Fruit fly (Drosophila melanogaster) whole organism, embryonic: ENCODE measurements around the gene Cyp12a5.

Experiments used
- Abd-B ChIP-seq: fragments of 200-800 bp; sonication (Bioruptor generic); optimal IDR thresholded peaks from 2 replicates; lab custom pipeline; 2018; ENCODE audit warnings: missing biosample characterization, mild to moderate bottlenecking, missing genetic modification characterization, moderate library complexity
- CG10462 ChIP-seq: fragments of 200-800 bp; sonication (Bioruptor generic); optimal IDR thresholded peaks from 2 replicates; lab custom pipeline; 2016; ENCODE audit warnings: missing biosample characterization, missing genetic modification characterization
- CG10959 ChIP-seq: fragments of 200-800 bp; sonication (Bioruptor generic); IDR thresholded peaks from 2 replicates; pipeline ENCODE4 v1.3.6; 2022; ENCODE audit warnings: missing biosample characterization, missing genetic modification characterization
- CG10979 ChIP-seq: fragments of 200-800 bp; sonication (Bioruptor generic); optimal IDR thresholded peaks from 2 replicates; lab custom pipeline; 2018; ENCODE audit warnings: missing biosample characterization, mild to moderate bottlenecking, missing genetic modification characterization, moderate library complexity
- CG11398 ChIP-seq: fragments of 200-800 bp; sonication (Bioruptor generic); optimal IDR thresholded peaks from 2 replicates; lab custom pipeline; 2016; ENCODE audit warnings: missing biosample characterization, missing genetic modification characterization
- CG13424 ChIP-seq: fragments of 200-800 bp; sonication (Bioruptor generic); optimal IDR thresholded peaks from 2 replicates; lab custom pipeline; 2019; ENCODE audit warnings: missing biosample characterization, mild to moderate bottlenecking, missing genetic modification characterization, moderate library complexity
- CG14710 ChIP-seq: fragments of 200-800 bp; sonication (Bioruptor generic); optimal IDR thresholded peaks from 3 replicates; lab custom pipeline; 2019; ENCODE audit warnings: missing biosample characterization, mild to moderate bottlenecking, missing genetic modification characterization, moderate library complexity
- CG14860 ChIP-seq: fragments of 200-800 bp; sonication (Bioruptor generic); IDR thresholded peaks from 3 replicates; pipeline ENCODE4 v1.3.6; 2022; ENCODE audit warnings: missing biosample characterization, missing genetic modification characterization; ENCODE audit not compliant: partially characterized antibody
- CG15269 ChIP-seq: fragments of 200-800 bp; sonication (Bioruptor generic); optimal IDR thresholded peaks from 2 replicates; lab custom pipeline; 2018; ENCODE audit warnings: missing biosample characterization, mild to moderate bottlenecking, missing genetic modification characterization, moderate library complexity
- CG17568 ChIP-seq: fragments of 200-800 bp; sonication (Bioruptor generic); optimal IDR thresholded peaks from 2 replicates; lab custom pipeline; 2018; ENCODE audit warnings: missing biosample characterization, mild to moderate bottlenecking, missing genetic modification characterization, moderate library complexity
- CG17612 ChIP-seq: fragments of 200-800 bp; sonication (Bioruptor generic); IDR thresholded peaks from 2 replicates; pipeline ENCODE4 v1.3.6; 2022; ENCODE audit warnings: missing biosample characterization, missing genetic modification characterization
- CG18599 ChIP-seq: fragments of 200-800 bp; sonication (Bioruptor generic); optimal IDR thresholded peaks from 3 replicates; lab custom pipeline; 2017; ENCODE audit warnings: missing biosample characterization, missing genetic modification characterization, mild to moderate bottlenecking, moderate library complexity, missing genetic modification reagents
- CG3726 ChIP-seq: fragments of 200-800 bp; sonication (Bioruptor generic); IDR thresholded peaks from 3 replicates; pipeline ENCODE4, ENCODE4 v1.3.6; 2022; ENCODE audit warnings: missing biosample characterization, missing genetic modification characterization
- CG3995 ChIP-seq: fragments of 200-800 bp; sonication (Bioruptor generic); optimal IDR thresholded peaks from 3 replicates; lab custom pipeline; 2016; ENCODE audit warnings: missing biosample characterization, missing genetic modification characterization
- CG4730 ChIP-seq: fragments of 200-800 bp; sonication (Bioruptor generic); IDR thresholded peaks from 2 replicates; pipeline ENCODE4 v1.3.6; 2022; ENCODE audit warnings: missing biosample characterization, missing genetic modification characterization
- CG6175 ChIP-seq: fragments of 200-800 bp; sonication (Bioruptor generic); IDR thresholded peaks from 3 replicates; pipeline ENCODE4 v1.3.6; 2022; ENCODE audit warnings: missing biosample characterization, missing genetic modification characterization
- CG6813 ChIP-seq: fragments of 200-800 bp; sonication (Bioruptor generic); optimal IDR thresholded peaks from 2 replicates; lab custom pipeline; 2017; ENCODE audit warnings: missing biosample characterization, missing genetic modification characterization, mild to moderate bottlenecking, moderate library complexity, missing genetic modification reagents
- CG9876 ChIP-seq: fragments of 200-800 bp; sonication (Bioruptor generic); optimal IDR thresholded peaks from 2 replicates; lab custom pipeline; 2016; ENCODE audit warnings: missing biosample characterization, missing genetic modification characterization
- CoRest ChIP-seq: fragments of 200-800 bp; sonication (Bioruptor generic); optimal IDR thresholded peaks from 3 replicates; lab custom pipeline; 2018; ENCODE audit warnings: missing biosample characterization, mild to moderate bottlenecking, missing genetic modification characterization, moderate library complexity
- Dip2 ChIP-seq: fragments of 200-800 bp; sonication (Bioruptor generic); IDR thresholded peaks from 2 replicates; pipeline ENCODE4 v1.3.6; 2022; ENCODE audit warnings: missing biosample characterization, missing genetic modification characterization
- ERR ChIP-seq: fragments of 200-800 bp; sonication (Bioruptor generic); optimal IDR thresholded peaks from 2 replicates; lab custom pipeline; 2016; ENCODE audit warnings: missing biosample characterization, missing genetic modification characterization
- Ets97D ChIP-seq: fragments of 200-800 bp; sonication (Bioruptor generic); optimal IDR thresholded peaks from 3 replicates; lab custom pipeline; 2016; ENCODE audit warnings: missing biosample characterization, missing genetic modification characterization
- Gsc ChIP-seq: fragments of 200-800 bp; sonication (Bioruptor generic); IDR thresholded peaks from 2 replicates; pipeline ENCODE4 v1.3.6; 2022; ENCODE audit warnings: missing biosample characterization, missing genetic modification characterization
- Hr3 ChIP-seq: fragments of 200-800 bp; sonication (Bioruptor generic); optimal IDR thresholded peaks from 3 replicates; lab custom pipeline; 2016; ENCODE audit warnings: missing biosample characterization, missing genetic modification characterization
- Hsf ChIP-seq: fragments of 200-800 bp; sonication (Bioruptor generic); optimal IDR thresholded peaks from 3 replicates; lab custom pipeline; 2016; ENCODE audit warnings: missing biosample characterization, missing genetic modification characterization
- NK7.1 ChIP-seq: fragments of 200-800 bp; sonication (Bioruptor generic); optimal IDR thresholded peaks from 3 replicates; lab custom pipeline; 2016; ENCODE audit warnings: missing biosample characterization, missing genetic modification characterization
- Nf-YC ChIP-seq: fragments of 200-800 bp; optimal IDR thresholded peaks from 3 replicates; lab custom pipeline; 2019; ENCODE audit warnings: missing biosample characterization, mild to moderate bottlenecking, missing genetic modification characterization, moderate library complexity
- Oaz ChIP-seq: fragments of 200-800 bp; sonication (Bioruptor generic); IDR thresholded peaks from 2 replicates; pipeline ENCODE4 v1.3.6; 2022; ENCODE audit warnings: missing biosample characterization, missing genetic modification characterization
- Ptx1 ChIP-seq: fragments of 200-800 bp; sonication (Bioruptor generic); IDR thresholded peaks from 2 replicates; pipeline ENCODE4 v1.3.6; 2022; ENCODE audit warnings: missing biosample characterization, missing genetic modification characterization
- Sry-δ ChIP-seq: fragments of 200-800 bp; sonication (Bioruptor generic); optimal IDR thresholded peaks from 2 replicates; lab custom pipeline; 2016; ENCODE audit warnings: missing biosample characterization, missing genetic modification characterization
- Stat92E ChIP-seq, 3 experiments: fragments of >200 bp in 2 of 3; fragments of 200-800 bp in 1 of 3; sonication (Bioruptor generic) in 1 of 3; optimal IDR thresholded peaks; 2 replicates each; lab custom pipeline; 2017 to 2019; ENCODE audit warnings: missing biosample characterization in 3 of 3, missing genetic modification characterization in 3 of 3, mild to moderate bottlenecking in 1 of 3, moderate library complexity in 1 of 3
- TFAM ChIP-seq: fragments of 200-800 bp; sonication (Bioruptor generic); optimal IDR thresholded peaks from 2 replicates; lab custom pipeline; 2017; ENCODE audit warnings: missing biosample characterization, missing genetic modification characterization, inconsistent platforms
- Taf1 ChIP-seq: fragments of 200-800 bp; sonication (Bioruptor generic); IDR thresholded peaks from 2 replicates; pipeline ENCODE4 v1.3.6; 2022; ENCODE audit warnings: missing biosample characterization, missing genetic modification characterization
- abd-A ChIP-seq: fragments of 200-800 bp; sonication (Bioruptor generic); optimal IDR thresholded peaks from 3 replicates; lab custom pipeline; 2019; ENCODE audit warnings: missing biosample characterization, mild to moderate bottlenecking, missing genetic modification characterization, moderate library complexity
- ci ChIP-seq: fragments of 200-800 bp; sonication (Bioruptor generic); IDR thresholded peaks from 3 replicates; pipeline ENCODE4 v1.3.6; 2022; ENCODE audit warnings: missing biosample characterization, missing genetic modification characterization
- dm ChIP-seq: fragments of 200-800 bp; sonication (Bioruptor generic); optimal IDR thresholded peaks from 3 replicates; lab custom pipeline; 2016; ENCODE audit warnings: missing biosample characterization, missing genetic modification characterization
- ems ChIP-seq: fragments of 200-800 bp; sonication (Bioruptor generic); optimal IDR thresholded peaks from 3 replicates; lab custom pipeline; 2016; ENCODE audit warnings: missing biosample characterization, missing genetic modification characterization
- en ChIP-seq: fragments of 200-800 bp; sonication (Bioruptor generic); optimal IDR thresholded peaks from 2 replicates; lab custom pipeline; 2016; ENCODE audit warnings: missing biosample characterization, missing genetic modification characterization
- eyg ChIP-seq: fragments of 200-800 bp; sonication (Bioruptor generic); optimal IDR thresholded peaks from 3 replicates; lab custom pipeline; 2016; ENCODE audit warnings: missing biosample characterization, missing genetic modification characterization
- fd102C ChIP-seq: fragments of 200-800 bp; sonication (Bioruptor generic); optimal IDR thresholded peaks from 2 replicates; lab custom pipeline; 2018; ENCODE audit warnings: missing biosample characterization, mild to moderate bottlenecking, missing genetic modification characterization, moderate library complexity
- hkb ChIP-seq, 2 experiments: fragments of 200-800 bp in 1 of 2; fragments of >200 bp in 1 of 2; sonication (Bioruptor generic) in 1 of 2; IDR thresholded peaks in 1 of 2; optimal IDR thresholded peaks in 1 of 2; 2 replicates each; pipeline versions ENCODE4 v1.3.6 to Lab custom; 2017 to 2022; ENCODE audit warnings: missing biosample characterization in 1 of 2, missing genetic modification characterization in 1 of 2
- insv ChIP-seq, 2 experiments: fragments of 200-800 bp; sonication (Bioruptor generic); optimal IDR thresholded peaks; 3 replicates each; lab custom pipeline; 2016 to 2018; ENCODE audit warnings: missing biosample characterization in 2 of 2, missing genetic modification characterization in 2 of 2
- lov ChIP-seq, 2 experiments: fragments of 200-800 bp in 1 of 2; fragments of >200 bp in 1 of 2; sonication (Bioruptor generic) in 1 of 2; IDR thresholded peaks in 1 of 2; optimal IDR thresholded peaks in 1 of 2; 2 replicates in 1 of 2; 3 replicates in 1 of 2; pipeline versions ENCODE4 v1.3.6 to Lab custom; 2017 to 2022; ENCODE audit warnings: missing biosample characterization in 1 of 2, missing genetic modification characterization in 1 of 2
- rib ChIP-seq: fragments of 200-800 bp; sonication (Bioruptor generic); IDR thresholded peaks from 2 replicates; pipeline ENCODE4 v1.3.6; 2022; ENCODE audit warnings: missing biosample characterization, missing genetic modification characterization
- sd ChIP-seq: fragments of 200-800 bp; sonication (Bioruptor generic); optimal IDR thresholded peaks from 3 replicates; lab custom pipeline; 2018; ENCODE audit warnings: missing biosample characterization, mild to moderate bottlenecking, missing genetic modification characterization, moderate library complexity
- tio ChIP-seq: fragments of 200-800 bp; sonication (Bioruptor generic); optimal IDR thresholded peaks from 2 replicates; lab custom pipeline; 2017; ENCODE audit warnings: missing biosample characterization, missing genetic modification characterization, inconsistent platforms
- twi ChIP-seq: fragments of 200-800 bp; optimal IDR thresholded peaks from 2 replicates; lab custom pipeline; 2019; ENCODE audit warnings: missing biosample characterization, mild to moderate bottlenecking, missing genetic modification characterization, moderate library complexity
- zf30C ChIP-seq: fragments of 200-800 bp; sonication (Bioruptor generic); optimal IDR thresholded peaks from 3 replicates; lab custom pipeline; 2018; ENCODE audit warnings: missing biosample characterization, mild to moderate bottlenecking, missing genetic modification characterization

The Cyp12a5 gene

dm6 chr3R:19151848-19152787 lies 19.7 kb downstream of the Cyp12a5 start (continued):
- no peak for TF ChIP-seq ERR (GFP tag; lab: Kevin White, UChicago)
- TF ChIP-seq ci (GFP tag; lab: Robert Waterston, UW), result peak; percentile 70
- TF ChIP-seq CG17568, result no peak
- no peak for TF ChIP-seq Taf1 (GFP tag; lab: Robert Waterston, UW)
- no peak for TF ChIP-seq Gsc (GFP tag; lab: Robert Waterston, UW)
- no peak for TF ChIP-seq Abd-B (GFP tag; lab: Kevin White, UChicago)
- no peak for TF ChIP-seq fd102C (GFP tag; lab: Kevin White, UChicago)
- TF ChIP-seq CG10959 (GFP tag; lab: Robert Waterston, UW), result no peak
- TF ChIP-seq rib (GFP tag; lab: Robert Waterston, UW), result no peak
- TF ChIP-seq Dip2, result no peak
- no peak for TF ChIP-seq sd
- no peak for TF ChIP-seq CG11398 (GFP tag; lab: Kevin White, UChicago)
- TF ChIP-seq CG18599 (GFP tag; lab: Kevin White, UChicago), result peak; percentile 30
- TF ChIP-seq hkb (optimal IDR thresholded peaks at IDR 0.05; lab: Kevin White, UChicago), result no peak
- peak; percentile 59 for TF ChIP-seq hkb (GFP tag; IDR thresholded peaks at IDR 0.05; lab: Robert Waterston, UW)
- no peak for TF ChIP-seq zf30C (GFP tag; lab: Kevin White, UChicago)
- TF ChIP-seq Ptx1, result peak; percentile 56
- no peak for TF ChIP-seq CG10462 (GFP tag; lab: Kevin White, UChicago)
- TF ChIP-seq Ets97D (GFP tag; lab: Kevin White, UChicago), result no peak
- TF ChIP-seq CG9876, result no peak
- no peak for TF ChIP-seq CG10979 (tag; lab: Kevin White, UChicago)
- TF ChIP-seq NK7.1 (GFP tag; lab: Kevin White, UChicago), result no peak
- no peak for TF ChIP-seq Stat92E (GFP tag; optimal IDR thresholded peaks at IDR 0.05; lab: Kevin White, UChicago)
- no peak for TF ChIP-seq CG14860
- peak; percentile 27 for TF ChIP-seq CG13424 (tag; lab: Kevin White, UChicago)
- TF ChIP-seq CG4730, result no peak
- no peak for TF ChIP-seq dm (GFP tag; lab: Kevin White, UChicago)
- no peak for TF ChIP-seq Sry-δ
- TF ChIP-seq lov (optimal IDR thresholded peaks at IDR 0.05; lab: Kevin White, UChicago), result no peak
- TF ChIP-seq lov (GFP tag; IDR thresholded peaks at IDR 0.05; lab: Robert Waterston, UW), result 0 out of 3 replicates have a peak, but pooled peaks have one; percentile 13
- TF ChIP-seq CG3726 (GFP tag; lab: Robert Waterston, UW), result no peak
- peak; percentile 28 for TF ChIP-seq tio (GFP tag; lab: Kevin White, UChicago)
- no peak for TF ChIP-seq TFAM (GFP tag; lab: Kevin White, UChicago)
- no peak for TF ChIP-seq CG6813 (GFP tag; lab: Kevin White, UChicago)
- TF ChIP-seq eyg (GFP tag; lab: Kevin White, UChicago), result no peak
- TF ChIP-seq CG6175 (GFP tag; lab: Robert Waterston, UW), result no peak
- TF ChIP-seq abd-A (tag; lab: Kevin White, UChicago), result no peak
- peak; percentile 43 for TF ChIP-seq CoRest (tag; lab: Kevin White, UChicago)
- 0 out of 2 replicates have a peak, but pooled peaks have one; percentile 9 for TF ChIP-seq Oaz (GFP tag; lab: Robert Waterston, UW)
- TF ChIP-seq insv (GFP tag; optimal IDR thresholded peaks at IDR 0.05; lab: Kevin White, UChicago), result no peak
- TF ChIP-seq CG14710 (tag; lab: Kevin White, UChicago), result no peak
- no peak for TF ChIP-seq Hr3 (GFP tag; lab: Kevin White, UChicago)
- TF ChIP-seq CG15269 (tag; lab: Kevin White, UChicago), result peak; percentile 60
- no peak for TF ChIP-seq Nf-YC (tag; lab: Kevin White, UChicago)
- no peak for TF ChIP-seq Hsf (GFP tag; lab: Kevin White, UChicago)
- TF ChIP-seq en (GFP tag; lab: Kevin White, UChicago), result no peak
- no peak for TF ChIP-seq CG3995 (GFP tag; lab: Kevin White, UChicago)
- TF ChIP-seq CG17612 (GFP tag; lab: Robert Waterston, UW), result no peak
- no peak for TF ChIP-seq ems (GFP tag; lab: Kevin White, UChicago)
- no peak for TF ChIP-seq twi
